Worm (Caenorhabditis elegans) whole organism, midembryonic: Measurements from ENCODE around the gene ZK84.1.

Experiments
- cog-1 ChIP-seq: sonication (generic microtip); optimal IDR thresholded peaks from 2 replicates; lab custom pipeline; 2016; ENCODE audit warnings: missing genetic modification characterization, missing compliant biosample characterization
- ztf-29 ChIP-seq: fragments of 200-800 bp; sonication (Bioruptor generic); IDR thresholded peaks from 2 replicates; pipeline ENCODE4 v1.3.6; 2022; ENCODE audit warnings: missing genetic modification reagents, missing genetic modification characterization, missing compliant biosample characterization

DNA sequence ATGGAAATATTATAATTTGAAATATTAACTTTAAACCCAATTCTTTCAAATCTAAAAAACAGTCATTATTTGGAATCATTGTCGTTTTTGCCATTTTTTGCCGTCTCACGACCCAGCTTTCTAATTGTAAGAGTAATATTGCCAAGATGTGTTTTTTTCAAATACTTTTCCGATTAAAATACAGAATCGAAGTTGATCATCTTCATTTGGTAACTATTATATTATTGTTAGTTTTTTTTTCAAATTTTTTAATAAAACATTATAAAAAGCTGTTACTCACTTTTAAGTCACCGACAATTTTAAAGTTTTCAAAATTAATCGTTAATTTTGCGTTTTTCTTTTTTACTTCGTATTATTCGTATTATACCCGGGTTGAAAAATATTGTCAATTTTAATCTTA lies 23.2 kb upstream of the ZK84.1 start, which contains the start of gene ins-5:
- no peak for TF ChIP-seq cog-1 (tag; lab: Kevin White, UChicago)
- no peak for TF ChIP-seq ztf-29 (GFP tag; lab: Robert Waterston, UW)
